Worm (Caenorhabditis elegans): ENCODE data around the gene W08F4.1.

- no peak for TF ChIP-seq nhr-237 (tag; optimal IDR thresholded peaks at IDR 0.05)
- no peak for TF ChIP-seq nhr-12 (tag; optimal IDR thresholded peaks at IDR 0.05)
- TF ChIP-seq elt-3 (tag; optimal IDR thresholded peaks at IDR 0.05): no peak
These were observed 9.6 kb downstream of the W08F4.1 start for ce11 chrII:602969-603368.

Measured in whole organism, mixed stage, embryonic.